Fruit fly (Drosophila melanogaster) whole organism: ENCODE data around the gene Atox1.

Source experiments
- CG8478 ChIP-seq: fragments of >200 bp; optimal IDR thresholded peaks from 2 replicates; lab custom pipeline; 2018; ENCODE audit warnings: inconsistent platforms
- pan ChIP-seq: fragments of >200 bp; optimal IDR thresholded peaks from 2 replicates; lab custom pipeline; 2017

DNA sequence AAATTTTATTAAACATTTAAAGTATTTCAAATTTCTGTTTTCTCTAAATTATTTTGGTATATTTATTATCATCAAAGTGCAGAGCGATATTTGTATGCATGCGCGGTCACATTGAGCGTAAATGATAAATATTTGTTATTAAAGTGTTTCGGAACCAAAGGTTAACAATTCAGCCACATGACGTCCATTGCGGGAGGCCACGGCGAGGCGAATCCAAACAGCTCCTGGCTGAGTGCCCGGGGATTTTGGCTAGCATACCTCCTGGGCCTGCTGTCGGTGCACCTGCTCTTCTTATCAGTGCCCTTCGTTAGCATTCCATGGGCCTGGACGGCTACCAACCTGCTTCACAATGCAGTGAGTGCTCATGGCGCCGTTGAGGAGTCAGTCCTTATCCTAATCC is 5.6 kb upstream of the Atox1 start, which contains the start of gene ORMDL:
- no peak for TF ChIP-seq pan (lab: Kevin White, UChicago)
- TF ChIP-seq CG8478 (lab: Kevin White, UChicago), result no peak
